Worm (Caenorhabditis elegans): ENCODE results near the gene srh-25.

The srh-25 gene

DNA sequence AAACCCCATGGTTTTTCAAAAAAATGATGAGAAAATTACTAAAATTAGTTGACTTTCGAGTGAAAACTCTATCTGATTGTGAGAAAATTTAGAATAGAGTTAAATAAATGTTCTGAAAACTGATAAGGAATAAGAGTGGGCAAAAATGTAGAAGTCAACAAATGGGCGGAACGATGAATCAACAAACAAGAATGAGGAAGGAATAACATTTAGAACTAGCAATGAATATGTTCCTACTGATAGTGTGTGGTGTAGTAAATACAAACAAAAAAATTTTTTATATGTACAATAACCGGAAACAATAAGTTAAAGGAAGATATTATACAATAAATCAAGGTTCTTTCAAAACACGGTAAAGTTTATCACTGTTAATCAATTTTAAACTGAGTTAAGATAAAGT lies 10.1 kb upstream of the srh-25 start, which contains the start of gene pals-39:
pals-39 (minus strand) TSS at position 101 of the 400 bp plus-strand sequence.
- TF ChIP-seq ceh-45 (GFP tag; IDR thresholded peaks at IDR 0.05) (no peak), odd-2 (tag; optimal IDR thresholded peaks at IDR 0.05) (no peak), fkh-10 (GFP tag; optimal IDR thresholded peaks at IDR 0.05) (no peak), che-1 (tag; optimal IDR thresholded peaks at IDR 0.05) (no peak), T23F11.4 (GFP tag; optimal IDR thresholded peaks at IDR 0.05) (no peak), unc-86 (tag; optimal IDR thresholded peaks at IDR 0.05) (no peak), mec-3 (tag; optimal IDR thresholded peaks at IDR 0.05; ENCODE audit: borderline replicate concordance) (no peak), lim-6 (tag; optimal IDR thresholded peaks at IDR 0.05) (no peak), elt-2 (tag; optimal IDR thresholded peaks at IDR 0.05) (no peak), ceh-19 (GFP tag; optimal IDR thresholded peaks at IDR 0.05) (no peak), pha-2 (tag; optimal IDR thresholded peaks at IDR 0.05) (no peak), F13H6.1 (tag; optimal IDR thresholded peaks at IDR 0.05) (no peak), syd-9 (tag; optimal IDR thresholded peaks at IDR 0.05) (no peak), nfya-1 (tag; optimal IDR thresholded peaks at IDR 0.05) (no peak), ceh-22 (tag; optimal IDR thresholded peaks at IDR 0.05) (no peak), dmd-4 (tag; optimal IDR thresholded peaks at IDR 0.05; ENCODE audit: borderline replicate concordance) (no peak), ceh-31 (tag; optimal IDR thresholded peaks at IDR 0.05) (no peak), pag-3 (tag; optimal IDR thresholded peaks at IDR 0.05; ENCODE audit: borderline replicate concordance) (no peak), hlh-6 (tag; optimal IDR thresholded peaks at IDR 0.05) (no peak)

DNA sequence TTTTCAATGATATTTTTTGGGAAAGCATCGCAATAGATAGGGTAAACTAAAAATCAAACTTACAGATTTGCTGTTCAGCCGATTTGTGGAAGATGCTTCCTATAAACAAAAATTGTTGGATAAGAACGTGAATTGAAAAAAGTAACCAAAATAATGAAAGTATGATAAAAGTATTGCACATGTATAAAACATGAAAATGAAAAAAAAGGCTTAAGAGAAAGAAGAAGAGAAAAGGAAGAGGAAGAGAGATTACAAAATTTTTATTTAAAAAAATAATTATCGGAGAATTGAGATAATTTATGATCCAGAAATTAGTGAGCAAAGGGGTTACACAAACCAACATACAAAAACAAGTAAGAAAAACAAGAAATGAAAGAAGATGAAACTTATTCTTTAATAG lies 7.8 kb upstream of the srh-25 start, which contains the start of gene pals-37:
pals-37 (minus strand) TSS at position 101 of the 400 bp plus-strand sequence.
- TF ChIP-seq fax-1 (tag; optimal IDR thresholded peaks at IDR 0.05), result no peak
- no peak for TF ChIP-seq unc-55 (GFP tag; optimal IDR thresholded peaks at IDR 0.05)
- TF ChIP-seq nfya-1 (tag; optimal IDR thresholded peaks at IDR 0.05), result no peak
- no peak for TF ChIP-seq elt-4 (tag; optimal IDR thresholded peaks at IDR 0.05)
- no peak for TF ChIP-seq zip-5 (tag; optimal IDR thresholded peaks at IDR 0.05)

- TF ChIP-seq pha-4 (tag; optimal IDR thresholded peaks at IDR 0.05) (no peak), hlh-8 (tag; optimal IDR thresholded peaks at IDR 0.05) (no peak), fkh-10 (GFP tag; optimal IDR thresholded peaks at IDR 0.05) (no peak), unc-86 (tag; optimal IDR thresholded peaks at IDR 0.05) (no peak), ceh-6 (GFP tag; optimal IDR thresholded peaks at IDR 0.05) (no peak), sox-4 (tag; optimal IDR thresholded peaks at IDR 0.05) (no peak)
Measured at ce11 chrV:12433105-12433504, 512 bp downstream of the srh-25 start.

- TF ChIP-seq ceh-14 (tag; optimal IDR thresholded peaks at IDR 0.05) (no peak), C38D4.7 (GFP tag; optimal IDR thresholded peaks at IDR 0.05) (no peak), ets-4 (tag; optimal IDR thresholded peaks at IDR 0.05) (no peak), fkh-6 (tag; optimal IDR thresholded peaks at IDR 0.05) (no peak), elt-2 (tag; optimal IDR thresholded peaks at IDR 0.05) (no peak), ceh-18 (tag; optimal IDR thresholded peaks at IDR 0.05) (no peak), gmeb-2 (tag; optimal IDR thresholded peaks at IDR 0.05) (no peak), hlh-15 (tag; optimal IDR thresholded peaks at IDR 0.05) (no peak), ceh-24 (tag; optimal IDR thresholded peaks at IDR 0.05) (no peak), hlh-6 (tag; optimal IDR thresholded peaks at IDR 0.05) (no peak), pqm-1 (tag; optimal IDR thresholded peaks at IDR 0.05) (no peak), dve-1 (tag; optimal IDR thresholded peaks at IDR 0.05) (no peak), lin-11 (tag; optimal IDR thresholded peaks at IDR 0.05) (no peak)
Measured at ce11 chrV:12432111-12432510, 1.5 kb downstream of the srh-25 start, which contains the start of gene C54D10.13. C54D10.13 (minus strand) TSS chrV:12432289.
